Worm (Caenorhabditis elegans): Measurements from ENCODE around the gene srx-18.

- TF ChIP-seq hif-1 (tag; optimal IDR thresholded peaks at IDR 0.05) (no peak), nhr-28 (tag; optimal IDR thresholded peaks at IDR 0.05) (no peak), nhr-77 (tag; optimal IDR thresholded peaks at IDR 0.05) (no peak), R02D3.7 (tag; optimal IDR thresholded peaks at IDR 0.05) (no peak), F49E8.2 (tag; optimal IDR thresholded peaks at IDR 0.05; ENCODE audit: borderline replicate concordance) (no peak)
Observed at ce11 chrV:17845370-17845967, 46.8 kb upstream of the srx-18 start.

Data from whole organism, L4 larva.